Fruit fly (Drosophila melanogaster) whole organism, wandering third instar larva: ENCODE measurements around the gene THADA.

Source experiments
- Abd-B ChIP-seq: fragments of >200 bp; optimal IDR thresholded peaks from 2 replicates; lab custom pipeline; 2017; ENCODE audit warnings: missing biosample characterization, missing genetic modification characterization
- CG32264 ChIP-seq: fragments of 200-800 bp; sonication (Bioruptor generic); optimal IDR thresholded peaks from 2 replicates; lab custom pipeline; 2016; ENCODE audit warnings: missing biosample characterization, missing genetic modification characterization
- CG9705 ChIP-seq: fragments of 200-800 bp; sonication (Bioruptor generic); optimal IDR thresholded peaks from 2 replicates; lab custom pipeline; 2018; ENCODE audit warnings: missing biosample characterization, mild to moderate bottlenecking, missing genetic modification characterization
- CrebA ChIP-seq: fragments of 200-800 bp; sonication (Bioruptor generic); optimal IDR thresholded peaks from 2 replicates; lab custom pipeline; 2016; ENCODE audit warnings: missing biosample characterization, mild to moderate bottlenecking, missing genetic modification characterization, borderline replicate concordance
- Dfd ChIP-seq: fragments of >200 bp; optimal IDR thresholded peaks from 2 replicates; lab custom pipeline; 2017; ENCODE audit warnings: missing biosample characterization, missing genetic modification characterization
- Dif ChIP-seq: fragments of 200-275, 200-300 bp; sonication (Bioruptor generic); optimal IDR thresholded peaks from 2 replicates; lab custom pipeline; 2018; ENCODE audit warnings: missing biosample characterization, missing genetic modification characterization; ENCODE audit not compliant: partially characterized antibody
- GATAd ChIP-seq: sonication (Bioruptor generic); optimal IDR thresholded peaks from 2 replicates; lab custom pipeline; 2016; ENCODE audit warnings: missing biosample characterization, missing genetic modification characterization
- HLH106 ChIP-seq: fragments of 200-800 bp; optimal IDR thresholded peaks from 3 replicates; lab custom pipeline; 2019; ENCODE audit warnings: missing biosample characterization, mild to moderate bottlenecking, missing genetic modification characterization, moderate library complexity
- Hnf4 ChIP-seq: fragments of 200-800 bp; sonication (Bioruptor generic); optimal IDR thresholded peaks from 2 replicates; lab custom pipeline; 2016; ENCODE audit warnings: missing biosample characterization, mild to moderate bottlenecking, missing genetic modification characterization
- Hr78 ChIP-seq: fragments of >200 bp; optimal IDR thresholded peaks from 2 replicates; lab custom pipeline; 2017; ENCODE audit warnings: missing biosample characterization, missing genetic modification characterization
- Hr83 ChIP-seq: fragments of 200-300 bp; sonication (Bioruptor generic); optimal IDR thresholded peaks from 2 replicates; lab custom pipeline; 2016; ENCODE audit warnings: missing biosample characterization, mild to moderate bottlenecking, missing genetic modification characterization, moderate library complexity; ENCODE audit not compliant: poor library complexity, severe bottlenecking
- Jra ChIP-seq: sonication (Bioruptor generic); optimal IDR thresholded peaks from 2 replicates; lab custom pipeline; 2016; ENCODE audit warnings: missing biosample characterization, missing genetic modification characterization
- Mio ChIP-seq: sonication (Bioruptor generic); optimal IDR thresholded peaks from 2 replicates; lab custom pipeline; 2016; ENCODE audit warnings: missing biosample characterization, missing genetic modification characterization
- Myc ChIP-seq: fragments of >200 bp; optimal IDR thresholded peaks from 2 replicates; lab custom pipeline; 2017
- N ChIP-seq: fragments of >200 bp; optimal IDR thresholded peaks from 2 replicates; lab custom pipeline; 2018; ENCODE audit warnings: missing biosample characterization, missing external identifiers, missing genetic modification characterization
- OdsH ChIP-seq: fragments of 200-800 bp; sonication (Bioruptor generic); optimal IDR thresholded peaks from 2 replicates; lab custom pipeline; 2016; ENCODE audit warnings: missing biosample characterization, mild to moderate bottlenecking, missing genetic modification characterization
- Rel ChIP-seq, 2 experiments: fragments of 200-800 bp; sonication (Bioruptor generic) in 1 of 2; optimal IDR thresholded peaks; 2 replicates in 1 of 2; 3 replicates in 1 of 2; lab custom pipeline; 2016 to 2019; ENCODE audit warnings: mild to moderate bottlenecking in 2 of 2, missing biosample characterization in 2 of 2, missing genetic modification characterization in 2 of 2, moderate library complexity in 1 of 2
- Sp1 ChIP-seq: fragments of 200-800 bp; sonication (Bioruptor generic); optimal IDR thresholded peaks from 3 replicates; lab custom pipeline; 2019; ENCODE audit warnings: missing biosample characterization, mild to moderate bottlenecking, missing genetic modification characterization, moderate library complexity
- Vsx2 ChIP-seq: fragments of 200-300, 225-300 bp; sonication (Bioruptor generic); optimal IDR thresholded peaks from 2 replicates; lab custom pipeline; 2018; ENCODE audit warnings: missing biosample characterization, missing genetic modification characterization; ENCODE audit not compliant: partially characterized antibody
- br ChIP-seq: fragments of 200-800 bp; sonication (Bioruptor generic); optimal IDR thresholded peaks from 2 replicates; lab custom pipeline; 2016; ENCODE audit warnings: missing biosample characterization, missing genetic modification characterization
- brk ChIP-seq: fragments of 200-800 bp; sonication (Bioruptor generic); optimal IDR thresholded peaks from 2 replicates; lab custom pipeline; 2016; ENCODE audit warnings: missing biosample characterization, mild to moderate bottlenecking, missing genetic modification characterization
- dl ChIP-seq, 2 experiments: fragments of 175-275, 200-275 bp in 1 of 2; fragments of 200-275 bp in 1 of 2; sonication (Bioruptor generic); optimal IDR thresholded peaks; lab custom pipeline; 2018; ENCODE audit warnings: mild to moderate bottlenecking in 2 of 2, missing biosample characterization in 2 of 2, missing genetic modification characterization in 2 of 2, moderate library complexity in 2 of 2; ENCODE audit not compliant: partially characterized antibody in 2 of 2, insufficient read depth in 1 of 2
- dmrt93B ChIP-seq: fragments of 200-800 bp; sonication (Bioruptor generic); optimal IDR thresholded peaks from 2 replicates; lab custom pipeline; 2018; ENCODE audit warnings: missing biosample characterization, mild to moderate bottlenecking, missing genetic modification characterization
- dsf ChIP-seq: sonication (Bioruptor generic); optimal IDR thresholded peaks from 2 replicates; lab custom pipeline; 2016; ENCODE audit warnings: missing biosample characterization, missing genetic modification characterization, borderline replicate concordance
- ey ChIP-seq: fragments of 200-800 bp; sonication (Bioruptor generic); optimal IDR thresholded peaks from 2 replicates; lab custom pipeline; 2016; ENCODE audit warnings: missing biosample characterization, missing genetic modification characterization
- foxo ChIP-seq, 2 experiments: fragments of 200-800 bp; sonication (Bioruptor generic); optimal IDR thresholded peaks; 2 replicates in 1 of 2; 3 replicates in 1 of 2; lab custom pipeline; 2016 to 2017; ENCODE audit warnings: missing biosample characterization in 2 of 2, missing genetic modification characterization in 2 of 2
- fru ChIP-seq: fragments of 200-800 bp; sonication (Bioruptor generic); optimal IDR thresholded peaks from 3 replicates; lab custom pipeline; 2016; ENCODE audit warnings: missing biosample characterization, mild to moderate bottlenecking, missing genetic modification characterization
- h ChIP-seq: fragments of 200-800 bp; sonication (Bioruptor generic); optimal IDR thresholded peaks from 3 replicates; lab custom pipeline; 2016; ENCODE audit warnings: missing biosample characterization, mild to moderate bottlenecking, missing genetic modification characterization
- jim ChIP-seq: fragments of 175-275, 200-325 bp; sonication (Bioruptor generic); optimal IDR thresholded peaks from 2 replicates; lab custom pipeline; 2016; ENCODE audit warnings: missing biosample characterization, mild to moderate bottlenecking, missing genetic modification characterization
- lola ChIP-seq: fragments of >200 bp; optimal IDR thresholded peaks from 2 replicates; lab custom pipeline; 2017; ENCODE audit warnings: missing biosample characterization, missing genetic modification characterization
- pan ChIP-seq: fragments of >200 bp; optimal IDR thresholded peaks from 2 replicates; lab custom pipeline; 2017
- psq ChIP-seq: fragments of 200-800 bp; sonication (Bioruptor generic); optimal IDR thresholded peaks from 3 replicates; lab custom pipeline; 2017; ENCODE audit warnings: missing biosample characterization, mild to moderate bottlenecking, missing genetic modification characterization, moderate library complexity
- rgr ChIP-seq: fragments of 200-800 bp; sonication (Bioruptor generic); optimal IDR thresholded peaks from 3 replicates; lab custom pipeline; 2016; ENCODE audit warnings: missing biosample characterization, mild to moderate bottlenecking, missing genetic modification characterization
- sage ChIP-seq: fragments of 200-800 bp; sonication (Bioruptor generic); optimal IDR thresholded peaks from 2 replicates; lab custom pipeline; 2016; ENCODE audit warnings: missing biosample characterization, mild to moderate bottlenecking, missing genetic modification characterization
- sv ChIP-seq: fragments of 200-800 bp; sonication (Bioruptor generic); optimal IDR thresholded peaks from 3 replicates; lab custom pipeline; 2016; ENCODE audit warnings: missing biosample characterization, missing genetic modification characterization
- tai ChIP-seq: sonication (Bioruptor generic); optimal IDR thresholded peaks from 2 replicates; lab custom pipeline; 2016; ENCODE audit warnings: missing biosample characterization, missing genetic modification characterization
- usp ChIP-seq: fragments of >200 bp; optimal IDR thresholded peaks from 2 replicates; lab custom pipeline; 2017; ENCODE audit warnings: missing biosample characterization, missing genetic modification characterization
- woc ChIP-seq: sonication (Bioruptor generic); optimal IDR thresholded peaks from 2 replicates; lab custom pipeline; 2016; ENCODE audit warnings: missing biosample characterization, mild to moderate bottlenecking, missing genetic modification characterization

The THADA gene

DNA sequence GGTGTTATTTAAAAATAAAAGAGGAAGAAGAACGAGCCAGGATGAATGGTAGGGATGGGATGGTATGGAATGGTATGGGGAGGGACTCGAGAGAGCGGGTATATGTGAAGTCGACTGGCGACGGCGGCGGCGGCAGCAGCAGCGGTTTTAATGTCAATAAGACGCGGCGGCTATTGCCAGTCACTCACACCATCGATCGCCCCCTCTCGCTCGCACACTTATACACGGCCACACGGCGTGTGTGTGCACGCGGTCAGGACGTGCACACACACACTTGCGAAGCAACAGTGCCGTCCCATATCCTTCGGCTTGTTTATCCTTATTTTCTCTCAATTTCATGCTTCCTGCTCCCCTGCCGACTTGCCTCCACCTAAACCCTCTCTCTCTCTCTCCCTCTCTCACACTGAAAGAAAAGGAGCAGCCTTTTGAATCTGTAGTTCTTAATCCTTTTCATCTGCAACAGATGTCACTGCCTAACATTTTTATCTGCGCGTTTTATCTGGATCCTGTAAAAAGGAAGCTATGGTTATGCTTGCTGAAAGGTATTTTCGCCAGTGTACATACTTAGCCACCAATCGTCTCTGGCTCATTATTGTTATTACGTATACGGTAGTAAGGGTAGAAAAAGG lies 23.9 kb upstream of the THADA start (continued):
- peak; percentile 73 for TF ChIP-seq Sp1 (GFP tag; lab: Kevin White, UChicago)
- no peak for TF ChIP-seq jim (GFP tag; lab: Kevin White, UChicago)
- TF ChIP-seq woc (GFP tag; lab: Kevin White, UChicago): peak; percentile 52
- peak; percentile 20 for TF ChIP-seq Hr83 (GFP tag; lab: Kevin White, UChicago)
- TF ChIP-seq N (GFP tag; lab: Kevin White, UChicago): no peak
- no peak for TF ChIP-seq Abd-B (GFP tag; lab: Kevin White, UChicago)
- TF ChIP-seq dsf (GFP tag; lab: Kevin White, UChicago): peak; percentile 11
- TF ChIP-seq HLH106: peak; percentile 79
- TF ChIP-seq Hnf4 (GFP tag; lab: Kevin White, UChicago): peak; percentile 73

DNA sequence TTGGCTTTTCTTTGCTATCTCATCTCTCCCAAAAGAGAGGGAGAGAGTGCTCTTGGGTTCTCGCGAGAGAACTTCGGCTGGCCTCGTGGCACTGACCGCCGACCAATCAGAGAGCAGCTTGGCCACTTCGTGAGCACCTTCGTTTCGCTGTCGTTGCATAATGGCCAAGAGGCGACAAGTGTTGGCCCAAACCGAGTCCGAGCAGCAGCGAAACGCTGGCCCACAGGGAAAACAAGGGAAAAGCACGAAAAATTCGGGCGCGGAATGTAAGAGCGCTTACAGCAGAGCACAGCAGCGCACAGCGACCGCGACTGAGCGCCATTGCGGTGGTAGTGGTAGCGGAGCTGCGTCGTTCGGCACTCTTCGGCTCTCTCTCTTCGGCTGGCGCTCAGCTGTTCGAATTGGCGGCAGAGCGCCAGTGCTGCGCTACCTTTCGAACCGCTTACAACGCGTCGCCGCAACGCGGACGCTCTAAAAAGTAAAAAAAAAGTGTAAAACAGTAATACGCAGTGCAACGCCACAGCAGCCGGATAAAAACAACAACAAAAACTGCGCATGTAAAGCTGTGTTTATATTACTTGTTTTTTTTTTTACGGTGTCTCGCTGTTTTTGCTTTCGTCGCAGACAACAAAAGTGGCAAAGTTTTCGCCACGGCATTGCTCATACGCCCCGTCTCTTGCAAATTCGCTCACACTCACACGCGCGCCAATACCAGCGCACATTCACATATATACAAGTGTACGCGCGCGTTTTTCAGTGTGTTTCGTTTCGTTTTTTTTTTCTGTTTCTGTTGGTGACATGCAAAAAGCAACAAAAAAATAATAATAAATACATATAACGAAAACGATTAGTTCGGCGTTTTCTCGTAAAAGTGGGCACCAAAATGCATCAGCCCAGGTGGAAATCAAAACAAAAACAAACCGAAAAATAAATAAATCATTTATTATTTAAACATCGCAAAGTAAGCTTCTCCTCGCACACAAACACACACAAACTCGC lies 21.9 kb upstream of the THADA start:
- TF ChIP-seq pan (lab: Kevin White, UChicago) (no peak), rgr (GFP tag; lab: Kevin White, UChicago) (peak; percentile 57), psq (GFP tag; lab: Kevin White, UChicago) (peak; percentile 36), Mio (no peak), OdsH (GFP tag; lab: Kevin White, UChicago) (no peak), dl (GFP tag; optimal IDR thresholded peaks at IDR 0.05; lab: Kevin White, UChicago; ENCODE audit: insufficient read depth in 1 of 2, partially characterized antibody in 2 of 2) (peak in 1 of 2 experiments; percentile 68), CG9705 (no peak), brk (GFP tag; lab: Kevin White, UChicago) (peak; percentile 29), woc (GFP tag; lab: Kevin White, UChicago) (no peak), N (GFP tag; lab: Kevin White, UChicago) (no peak), lola (GFP tag; lab: Kevin White, UChicago) (no peak), Sp1 (GFP tag; lab: Kevin White, UChicago) (peak; percentile 50), Hr83 (GFP tag; lab: Kevin White, UChicago) (no peak), Hnf4 (GFP tag; lab: Kevin White, UChicago) (peak; percentile 20), GATAd (GFP tag; lab: Kevin White, UChicago) (no peak), Hr78 (GFP tag; lab: Kevin White, UChicago) (no peak), Dif (GFP tag; lab: Kevin White, UChicago) (peak; percentile 74), CrebA (GFP tag; lab: Kevin White, UChicago) (peak; percentile 37), br (GFP tag; lab: Kevin White, UChicago) (peak; percentile 14), jim (GFP tag; lab: Kevin White, UChicago) (peak; percentile 73), dmrt93B (GFP tag; lab: Kevin White, UChicago) (no peak), ey (GFP tag; lab: Kevin White, UChicago) (no peak), HLH106 (no peak), usp (GFP tag; lab: Kevin White, UChicago) (no peak), sage (GFP tag; lab: Kevin White, UChicago) (no peak), fru (GFP tag; lab: Kevin White, UChicago) (peak; percentile 63), Myc (lab: Kevin White, UChicago) (no peak), dsf (GFP tag; lab: Kevin White, UChicago) (no peak), Jra (GFP tag; lab: Kevin White, UChicago) (peak; percentile 26), sv (no peak), Abd-B (GFP tag; lab: Kevin White, UChicago) (no peak), Vsx2 (GFP tag; lab: Kevin White, UChicago) (no peak), tai (GFP tag; lab: Kevin White, UChicago) (no peak), h (GFP tag; lab: Kevin White, UChicago) (peak; percentile 46), CG32264 (no peak), Rel (GFP tag; optimal IDR thresholded peaks at IDR 0.05; lab: Kevin White, UChicago) (peak; percentile 77), Rel (tag; optimal IDR thresholded peaks at IDR 0.05; lab: Kevin White, UChicago) (peak; percentile 4), foxo (GFP tag; optimal IDR thresholded peaks at IDR 0.05; lab: Kevin White, UChicago) (peak in 1 of 2 experiments; percentile 33), Dfd (GFP tag; lab: Kevin White, UChicago) (no peak)
